Fruit fly (Drosophila melanogaster) whole organism, embryonic: ENCODE results near the gene Tsp29Fa.

Source experiments
- Ada2b ChIP-seq: fragments of 200-800 bp; sonication (Bioruptor generic); IDR thresholded peaks from 2 replicates; pipeline ENCODE4 v1.3.6; 2022; ENCODE audit warnings: missing biosample characterization, missing genetic modification characterization
- C15 ChIP-seq: fragments of 200-800 bp; sonication (Bioruptor generic); IDR thresholded peaks from 3 replicates; pipeline ENCODE4 v1.3.6; 2022; ENCODE audit warnings: missing biosample characterization, missing genetic modification characterization
- CG11695 ChIP-seq: fragments of 200-800 bp; sonication (Bioruptor generic); IDR thresholded peaks from 3 replicates; pipeline ENCODE4 v1.3.6; 2022; ENCODE audit warnings: missing biosample characterization, missing genetic modification characterization
- CG12071 ChIP-seq: fragments of 200-800 bp; sonication (Bioruptor generic); optimal IDR thresholded peaks from 3 replicates; lab custom pipeline; 2018; ENCODE audit warnings: missing biosample characterization, mild to moderate bottlenecking, missing genetic modification characterization
- CG12659 ChIP-seq: fragments of 200-800 bp; sonication (Bioruptor generic); optimal IDR thresholded peaks from 3 replicates; lab custom pipeline; 2017; ENCODE audit warnings: mild to moderate bottlenecking, missing biosample characterization, missing genetic modification reagents, missing genetic modification characterization
- CG13424 ChIP-seq: fragments of 200-800 bp; sonication (Bioruptor generic); optimal IDR thresholded peaks from 2 replicates; lab custom pipeline; 2019; ENCODE audit warnings: missing biosample characterization, mild to moderate bottlenecking, missing genetic modification characterization, moderate library complexity
- CG16813 ChIP-seq: fragments of 200-800 bp; sonication (Bioruptor generic); IDR thresholded peaks from 3 replicates; pipeline ENCODE4 v1.3.6; 2022; ENCODE audit warnings: missing biosample characterization, missing genetic modification characterization; ENCODE audit not compliant: partially characterized antibody
- CG18262 ChIP-seq: fragments of 200-800 bp; optimal IDR thresholded peaks from 3 replicates; lab custom pipeline; 2019; ENCODE audit warnings: missing biosample characterization, mild to moderate bottlenecking, missing genetic modification characterization, moderate library complexity
- CG2120 ChIP-seq: fragments of 200-800 bp; sonication (Bioruptor generic); optimal IDR thresholded peaks from 3 replicates; lab custom pipeline; 2016; ENCODE audit warnings: missing biosample characterization, missing genetic modification characterization
- CG3163 ChIP-seq: fragments of 200-800 bp; sonication (Bioruptor generic); optimal IDR thresholded peaks from 3 replicates; lab custom pipeline; 2016; ENCODE audit warnings: missing biosample characterization, missing genetic modification characterization
- CG32532 ChIP-seq: fragments of 200-800 bp; sonication (Bioruptor generic); IDR thresholded peaks from 2 replicates; pipeline ENCODE4 v1.3.6; 2022; ENCODE audit warnings: missing biosample characterization, missing genetic modification characterization
- CG3281 ChIP-seq: fragments of 200-800 bp; sonication (Bioruptor generic); optimal IDR thresholded peaks from 3 replicates; lab custom pipeline; 2017; ENCODE audit warnings: missing biosample characterization, mild to moderate bottlenecking, missing genetic modification characterization
- CG5245 ChIP-seq: fragments of 200-800 bp; sonication (Bioruptor generic); optimal IDR thresholded peaks from 3 replicates; lab custom pipeline; 2016; ENCODE audit warnings: missing biosample characterization, missing genetic modification characterization
- CG6813 ChIP-seq: fragments of 200-800 bp; sonication (Bioruptor generic); optimal IDR thresholded peaks from 2 replicates; lab custom pipeline; 2017; ENCODE audit warnings: missing biosample characterization, missing genetic modification characterization, mild to moderate bottlenecking, moderate library complexity, missing genetic modification reagents
- CG7786 ChIP-seq: fragments of 200-800 bp; sonication (Bioruptor generic); optimal IDR thresholded peaks from 2 replicates; lab custom pipeline; 2016; ENCODE audit warnings: missing biosample characterization, missing genetic modification characterization
- CG8765 ChIP-seq: fragments of 200-800 bp; sonication (Bioruptor generic); IDR thresholded peaks from 2 replicates; pipeline ENCODE4 v1.3.6; 2022; ENCODE audit warnings: missing biosample characterization, missing genetic modification characterization
- CG9727 ChIP-seq: fragments of 200-800 bp; sonication (Bioruptor generic); optimal IDR thresholded peaks from 3 replicates; lab custom pipeline; 2017; ENCODE audit warnings: missing biosample characterization, mild to moderate bottlenecking, missing genetic modification characterization
- CG9932 ChIP-seq: fragments of 200-800 bp; sonication (Bioruptor generic); IDR thresholded peaks from 2 replicates; pipeline ENCODE4 v1.3.6; 2022; ENCODE audit warnings: missing biosample characterization, missing genetic modification characterization
- CHES-1-like ChIP-seq: fragments of 200-800 bp; sonication (Bioruptor generic); optimal IDR thresholded peaks from 2 replicates; lab custom pipeline; 2016; ENCODE audit warnings: missing biosample characterization, missing genetic modification characterization
- CTCF ChIP-seq: fragments of 200-800 bp; sonication (Bioruptor generic); optimal IDR thresholded peaks from 2 replicates; lab custom pipeline; 2017; ENCODE audit warnings: missing biosample characterization, mild to moderate bottlenecking, missing genetic modification characterization, moderate library complexity
- D19A ChIP-seq: fragments of 200-800 bp; optimal IDR thresholded peaks from 3 replicates; lab custom pipeline; 2019; ENCODE audit warnings: missing biosample characterization, mild to moderate bottlenecking, missing genetic modification characterization, moderate library complexity
- Dek ChIP-seq: fragments of 200-800 bp; sonication (Bioruptor generic); optimal IDR thresholded peaks from 3 replicates; lab custom pipeline; 2019; ENCODE audit warnings: missing biosample characterization, mild to moderate bottlenecking, missing genetic modification characterization, moderate library complexity
- Dip3 ChIP-seq: fragments of 200-800 bp; sonication (Bioruptor generic); optimal IDR thresholded peaks from 3 replicates; lab custom pipeline; 2016; ENCODE audit warnings: missing biosample characterization, missing genetic modification characterization
- Fer1 ChIP-seq: fragments of 200-800 bp; sonication (Bioruptor generic); optimal IDR thresholded peaks from 2 replicates; lab custom pipeline; 2017; ENCODE audit warnings: missing biosample characterization, mild to moderate bottlenecking, missing genetic modification characterization
- HLH4C ChIP-seq: fragments of 200-800 bp; sonication (Bioruptor generic); IDR thresholded peaks from 3 replicates; pipeline ENCODE4 v1.3.6; 2022; ENCODE audit warnings: missing biosample characterization, missing genetic modification characterization; ENCODE audit not compliant: partially characterized antibody
- HLH54F ChIP-seq: fragments of 200-800 bp; sonication (Bioruptor generic); optimal IDR thresholded peaks from 3 replicates; lab custom pipeline; 2016; ENCODE audit warnings: missing biosample characterization, missing genetic modification characterization
- Lpt ChIP-seq: fragments of >200 bp; optimal IDR thresholded peaks from 2 replicates; lab custom pipeline; 2018; ENCODE audit warnings: missing biosample characterization, missing genetic modification characterization
- MBD-R2 ChIP-seq: fragments of 200-800 bp; sonication (Bioruptor generic); IDR thresholded peaks from 2 replicates; pipeline ENCODE4 v1.3.6; 2022; ENCODE audit warnings: missing biosample characterization, missing genetic modification characterization
- Mad ChIP-seq: fragments of 200-800 bp; sonication (Bioruptor generic); optimal IDR thresholded peaks from 2 replicates; lab custom pipeline; 2016; ENCODE audit warnings: missing biosample characterization, missing genetic modification characterization
- Meics ChIP-seq: fragments of 200-800 bp; sonication (Bioruptor generic); optimal IDR thresholded peaks from 2 replicates; lab custom pipeline; 2017; ENCODE audit warnings: missing biosample characterization, mild to moderate bottlenecking, missing genetic modification characterization
- NfI ChIP-seq: fragments of 200-800 bp; sonication (Bioruptor generic); optimal IDR thresholded peaks from 3 replicates; lab custom pipeline; 2018; ENCODE audit warnings: missing biosample characterization, mild to moderate bottlenecking, missing genetic modification characterization, moderate library complexity
- Tbp ChIP-seq: fragments of >200 bp; optimal IDR thresholded peaks from 2 replicates; lab custom pipeline; 2018; ENCODE audit warnings: missing biosample characterization, missing genetic modification characterization
- Xbp1 ChIP-seq: fragments of 200-800 bp; sonication (Bioruptor generic); optimal IDR thresholded peaks from 3 replicates; lab custom pipeline; 2016; ENCODE audit warnings: missing biosample characterization, mild to moderate bottlenecking, missing genetic modification characterization
- Xrp1 ChIP-seq: fragments of 200-800 bp; sonication (Bioruptor generic); IDR thresholded peaks from 2 replicates; pipeline ENCODE4 v1.3.6; 2022; ENCODE audit warnings: missing biosample characterization, missing genetic modification characterization
- aop ChIP-seq: fragments of 200-800 bp; sonication (Bioruptor generic); IDR thresholded peaks from 2 replicates; pipeline ENCODE4 v1.3.6; 2022; ENCODE audit warnings: missing biosample characterization, missing genetic modification characterization
- bab2 ChIP-seq: fragments of 200-800 bp; sonication (Bioruptor generic); optimal IDR thresholded peaks from 2 replicates; lab custom pipeline; 2016; ENCODE audit warnings: missing biosample characterization, missing genetic modification characterization
- bcd ChIP-seq: fragments of 200-800 bp; sonication (Bioruptor generic); optimal IDR thresholded peaks from 2 replicates; lab custom pipeline; 2017; ENCODE audit warnings: missing biosample characterization, mild to moderate bottlenecking, missing genetic modification characterization
- br ChIP-seq: fragments of >200 bp; optimal IDR thresholded peaks from 2 replicates; lab custom pipeline; 2017
- chinmo ChIP-seq: fragments of 200-800 bp; sonication (Bioruptor generic); IDR thresholded peaks from 4 replicates; pipeline ENCODE4 v1.3.6; 2022; ENCODE audit warnings: missing biosample characterization, missing genetic modification characterization; ENCODE audit not compliant: partially characterized antibody
- corto ChIP-seq: fragments of 200-800 bp; sonication (Bioruptor generic); optimal IDR thresholded peaks from 2 replicates; lab custom pipeline; 2016; ENCODE audit warnings: missing biosample characterization, mild to moderate bottlenecking, missing genetic modification characterization, moderate library complexity
- croc ChIP-seq: fragments of 200-800 bp; sonication (Bioruptor generic); conservative IDR thresholded peaks from 3 replicates; pipeline ENCODE4 v1.3.6; 2022; ENCODE audit warnings: missing biosample characterization, missing genetic modification characterization
- cwo ChIP-seq: fragments of 200-800 bp; sonication (Bioruptor generic); optimal IDR thresholded peaks from 3 replicates; lab custom pipeline; 2017; ENCODE audit warnings: missing biosample characterization, missing genetic modification characterization, mild to moderate bottlenecking, moderate library complexity, missing genetic modification reagents
- dimm ChIP-seq: fragments of 200-800 bp; sonication (Bioruptor generic); IDR thresholded peaks from 2 replicates; pipeline ENCODE4 v1.3.6; 2022; ENCODE audit warnings: missing biosample characterization, missing genetic modification characterization
- dmrt11E ChIP-seq: fragments of 200-800 bp; sonication (Bioruptor generic); optimal IDR thresholded peaks from 3 replicates; lab custom pipeline; 2018; ENCODE audit warnings: missing biosample characterization, mild to moderate bottlenecking, missing genetic modification characterization, moderate library complexity
- fd96Cb ChIP-seq: fragments of 200-800 bp; sonication (Bioruptor generic); optimal IDR thresholded peaks from 2 replicates; lab custom pipeline; 2018; ENCODE audit warnings: missing biosample characterization, mild to moderate bottlenecking, missing genetic modification characterization, moderate library complexity
- lab ChIP-seq: fragments of 200-800 bp; sonication (Bioruptor generic); optimal IDR thresholded peaks from 3 replicates; lab custom pipeline; 2017; ENCODE audit warnings: missing biosample characterization, missing genetic modification characterization, mild to moderate bottlenecking, moderate library complexity, missing genetic modification reagents
- seq ChIP-seq: fragments of 200-800 bp; sonication (Bioruptor generic); IDR thresholded peaks from 2 replicates; pipeline ENCODE4 v1.3.6; 2022; ENCODE audit warnings: missing biosample characterization, missing genetic modification characterization
- sug ChIP-seq: fragments of 200-800 bp; optimal IDR thresholded peaks from 2 replicates; lab custom pipeline; 2019; ENCODE audit warnings: missing biosample characterization, mild to moderate bottlenecking, missing genetic modification characterization, moderate library complexity
- vvl ChIP-seq: fragments of 200-800 bp; sonication (Bioruptor generic); IDR thresholded peaks from 2 replicates; pipeline ENCODE4 v1.3.6; 2022; ENCODE audit warnings: missing biosample characterization, missing genetic modification characterization
- zf30C ChIP-seq: fragments of 200-800 bp; sonication (Bioruptor generic); optimal IDR thresholded peaks from 3 replicates; lab custom pipeline; 2018; ENCODE audit warnings: missing biosample characterization, mild to moderate bottlenecking, missing genetic modification characterization

The Tsp29Fa gene

dm6 chr2L:8897954-8898713, 35.6 kb upstream of the Tsp29Fa start:
- TF ChIP-seq dimm (GFP tag; lab: Robert Waterston, UW) (no peak), CG2120 (peak; percentile 63), Ada2b (GFP tag; lab: Robert Waterston, UW) (peak; percentile 36; the same call in 1 of the 2 replicates), cwo (GFP tag; lab: Kevin White, UChicago) (peak; percentile 33), CG16813 (GFP tag; lab: Robert Waterston, UW) (no peak), D19A (tag; lab: Kevin White, UChicago) (peak; percentile 54), MBD-R2 (no peak), CTCF (no peak), Mad (GFP tag; lab: Kevin White, UChicago) (no peak), CG8765 (GFP tag; lab: Robert Waterston, UW) (no peak), sug (peak; percentile 42), Dek (tag; lab: Kevin White, UChicago) (peak; percentile 49), bab2 (GFP tag; lab: Kevin White, UChicago) (no peak), CG6813 (no peak), corto (peak; percentile 35), CG7786 (GFP tag; lab: Kevin White, UChicago) (peak; percentile 21), C15 (no peak), CG11695 (GFP tag; lab: Robert Waterston, UW) (0 out of 3 replicates have a peak, but pooled peaks have one; percentile 37), aop (no peak), zf30C (GFP tag; lab: Kevin White, UChicago) (no peak), dmrt11E (tag; lab: Kevin White, UChicago) (no peak), chinmo (GFP tag; lab: Robert Waterston, UW) (no peak), vvl (GFP tag; lab: Robert Waterston, UW) (peak; percentile 6), CG9727 (peak; percentile 29), CG32532 (GFP tag; lab: Robert Waterston, UW) (peak; percentile 27; the same call in 1 of the 2 replicates), CG5245 (GFP tag; lab: Kevin White, UChicago) (no peak), croc (GFP tag; lab: Robert Waterston, UW) (no peak), br (lab: Kevin White, UChicago) (no peak), NfI (peak; percentile 55), HLH4C (no peak), Xrp1 (GFP tag; lab: Robert Waterston, UW) (peak; percentile 37; the same call in 1 of the 2 replicates), CG12071 (GFP tag; lab: Kevin White, UChicago) (no peak), CG3281 (GFP tag; lab: Kevin White, UChicago) (peak; percentile 74), bcd (GFP tag; lab: Kevin White, UChicago) (peak; percentile 54), Lpt (no peak), fd96Cb (tag; lab: Kevin White, UChicago) (peak; percentile 44), Tbp (no peak), Meics (GFP tag; lab: Kevin White, UChicago) (peak; percentile 69), CG13424 (tag; lab: Kevin White, UChicago) (peak; percentile 75), HLH54F (GFP tag; lab: Kevin White, UChicago) (peak; percentile 2), CG18262 (tag; lab: Kevin White, UChicago) (peak; percentile 64), CG3163 (GFP tag; lab: Kevin White, UChicago) (peak; percentile 93), Dip3 (peak; percentile 11), CG12659 (GFP tag; lab: Kevin White, UChicago) (peak; percentile 53), CG9932 (GFP tag; lab: Robert Waterston, UW) (peak; percentile 56; the same call in 1 of the 2 replicates), Xbp1 (peak; percentile 25), lab (peak; percentile 64), seq (GFP tag; lab: Robert Waterston, UW) (0 out of 2 replicates have a peak, but pooled peaks have one; percentile 20), Fer1 (GFP tag; lab: Kevin White, UChicago) (peak; percentile 63), CHES-1-like (GFP tag; lab: Kevin White, UChicago) (no peak)
